Worm (Caenorhabditis elegans) whole organism, L3 larva: ENCODE measurements around the gene cul-5.
A peak's percentile ranks its signal among the peaks of the same experiment; 100 is the strongest.

Source experiments
- ama-1 ChIP-seq: fragments of 150-350 bp; optimal IDR thresholded peaks from 2 replicates; lab custom pipeline; 2018
- ceh-28 ChIP-seq: fragments of 150-350 bp; optimal IDR thresholded peaks from 2 replicates; lab custom pipeline; 2014; ENCODE audit warnings: missing biosample characterization, missing genetic modification reagents, missing genetic modification characterization
- ceh-9 ChIP-seq: sonication (generic microtip); optimal IDR thresholded peaks from 2 replicates; lab custom pipeline; 2018; ENCODE audit warnings: missing biosample characterization, missing genetic modification characterization
- daf-12 ChIP-seq: fragments of 150-350 bp; optimal IDR thresholded peaks from 2 replicates; lab custom pipeline; 2014; ENCODE audit warnings: missing biosample characterization, missing genetic modification reagents, missing genetic modification characterization
- elt-1 ChIP-seq: fragments of 150-350 bp; optimal IDR thresholded peaks from 2 replicates; lab custom pipeline; 2014; ENCODE audit warnings: missing biosample characterization, missing genetic modification characterization
- lin-15B ChIP-seq: fragments of 150-350 bp; optimal IDR thresholded peaks from 2 replicates; lab custom pipeline; 2014; ENCODE audit warnings: missing biosample characterization, missing genetic modification characterization
- mdl-1 ChIP-seq: fragments of 150-350 bp; optimal IDR thresholded peaks from 2 replicates; lab custom pipeline; 2014; ENCODE audit warnings: missing biosample characterization, missing genetic modification characterization
- nfya-1 ChIP-seq: sonication (generic microtip); optimal IDR thresholded peaks from 2 replicates; lab custom pipeline; 2017; ENCODE audit warnings: missing genetic modification characterization, mild to moderate bottlenecking, missing compliant biosample characterization, antibody characterized with exemption, moderate library complexity; ENCODE audit not compliant: insufficient read depth
- nhr-23 ChIP-seq: fragments of 150-350 bp; optimal IDR thresholded peaks from 2 replicates; lab custom pipeline; 2014; ENCODE audit warnings: missing biosample characterization, missing genetic modification reagents, missing genetic modification characterization
- nhr-237 ChIP-seq: fragments of 150-350 bp; optimal IDR thresholded peaks from 2 replicates; lab custom pipeline; 2014; ENCODE audit warnings: missing biosample characterization, missing genetic modification characterization
- pha-4 ChIP-seq: fragments of 150-350 bp; optimal IDR thresholded peaks from 2 replicates; lab custom pipeline; 2014; ENCODE audit warnings: missing biosample characterization, missing genetic modification reagents, missing genetic modification characterization
- unc-62 ChIP-seq: fragments of 150-350 bp; sonication (generic microtip); optimal IDR thresholded peaks from 4 replicates; lab custom pipeline; 2014; ENCODE audit warnings: missing biosample characterization, missing genetic modification reagents, missing genetic modification characterization
- zag-1 ChIP-seq: fragments of 150-350 bp; optimal IDR thresholded peaks from 2 replicates; lab custom pipeline; 2014; ENCODE audit warnings: missing biosample characterization, missing genetic modification characterization
- ztf-11 ChIP-seq: fragments of 150-350 bp; optimal IDR thresholded peaks from 2 replicates; lab custom pipeline; 2014; ENCODE audit warnings: missing biosample characterization, missing genetic modification characterization

ce11 chrV:10134077-10134693, 45.1 kb upstream of the cul-5 start, which contains the start of the genes C08B6.18, wdr-20 and C08B6.8:
- no peak for TF ChIP-seq nhr-23 (tag; lab: Kevin White, UChicago)
- TF ChIP-seq ceh-9 (tag; lab: Kevin White, UChicago) = no peak
- no peak for TF ChIP-seq mdl-1 (tag; lab: Kevin White, UChicago)
- TF ChIP-seq nfya-1 (tag; lab: Kevin White, UChicago) = peak; percentile 52
- TF ChIP-seq pha-4 = peak; percentile 50
- no peak for TF ChIP-seq ama-1 (lab: Kevin White, UChicago)
- no peak for TF ChIP-seq ceh-28 (tag; lab: Kevin White, UChicago)
- TF ChIP-seq nhr-237 (tag; lab: Kevin White, UChicago) = no peak
- no peak for TF ChIP-seq zag-1 (tag; lab: Kevin White, UChicago)
- no peak for TF ChIP-seq elt-1 (tag; lab: Kevin White, UChicago)
- TF ChIP-seq lin-15B = peak; percentile 84
- no peak for TF ChIP-seq ztf-11
- no peak for TF ChIP-seq unc-62 (GFP tag; lab: Kevin White, UChicago)
- TF ChIP-seq daf-12 (tag; lab: Kevin White, UChicago) = no peak
